Worm (Caenorhabditis elegans): Measurements from ENCODE around the gene C15C7.6.

The C15C7.6 gene

ce11 chrX:3165569-3165968 is 4.8 kb downstream of the C15C7.6 start, which contains the start of gene pfut-1 (continued):
- TF ChIP-seq R02D3.7 (tag; optimal IDR thresholded peaks at IDR 0.05) (no peak), snpc-1.2 (GFP tag; IDR thresholded peaks at IDR 0.05) (no peak), skn-1 (tag; optimal IDR thresholded peaks at IDR 0.05) (no peak), Y5F2A.4 (GFP tag; optimal IDR thresholded peaks at IDR 0.05) (no peak), zfp-3 (GFP tag; conservative IDR thresholded peaks at IDR 0.05) (no peak), spr-1 (tag; optimal IDR thresholded peaks at IDR 0.05) (no peak), dpl-1 (GFP tag; optimal IDR thresholded peaks at IDR 0.05) (no peak), ceh-20 (GFP tag; IDR thresholded peaks at IDR 0.05) (no peak), aha-1 (tag) (no peak), nhr-28 (tag; optimal IDR thresholded peaks at IDR 0.05) (peak; percentile 28), tra-1 (GFP tag; IDR thresholded peaks at IDR 0.05) (no peak), T20F7.1 (GFP tag; optimal IDR thresholded peaks at IDR 0.05) (peak; percentile 22)

DNA sequence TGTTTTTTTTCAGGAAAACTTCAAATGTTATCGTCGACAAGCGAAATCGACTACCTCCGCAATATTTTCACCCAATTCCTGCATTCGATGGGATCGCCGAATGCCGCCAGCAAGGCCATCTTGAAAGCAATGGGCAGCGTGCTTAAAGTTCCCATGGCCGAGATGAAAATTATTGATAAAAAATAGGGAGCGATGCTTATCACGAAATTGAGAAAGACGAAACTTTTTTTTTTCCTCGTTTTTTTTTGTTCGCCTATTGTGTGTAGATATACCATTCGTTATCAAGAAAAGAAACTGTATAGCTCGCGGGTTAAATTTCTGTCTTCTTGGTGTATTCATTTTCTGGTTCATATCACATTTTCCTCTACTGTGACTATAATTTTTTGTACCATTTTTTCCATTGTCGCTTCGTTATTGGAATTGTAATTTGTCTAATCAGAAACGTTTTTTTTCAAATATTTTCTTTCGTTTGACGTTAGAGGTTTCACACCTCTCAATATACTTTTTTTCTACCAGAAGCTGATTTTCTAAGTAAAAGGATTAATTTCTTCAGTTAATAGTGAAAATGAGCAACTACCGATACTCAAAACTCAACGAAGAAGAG is 6.3 kb downstream of the C15C7.6 start, which contains the start of gene syx-6:
Gene syx-6, plus strand, starts transcription at position 554 of the 604 bp plus-strand sequence.
- TF ChIP-seq lir-3 (tag; optimal IDR thresholded peaks at IDR 0.05): no peak
- TF ChIP-seq aha-1 (tag): peak; percentile 67

ce11 chrX:3159542-3159941 is 10.8 kb downstream of the C15C7.6 start, which contains the start of gene gcc-1:
TSS of gene gcc-1 (plus strand) at chrX:3159940.
- TF ChIP-seq mxl-3 (GFP tag; optimal IDR thresholded peaks at IDR 0.05) (peak; percentile 96), T20F7.1 (GFP tag; optimal IDR thresholded peaks at IDR 0.05) (peak; percentile 93), hmg-1.1 (GFP tag; IDR thresholded peaks at IDR 0.05) (peak; percentile 64; the same call in 1 of the 2 replicates), zip-2 (tag; optimal IDR thresholded peaks at IDR 0.05) (no peak), hlh-11 (tag; optimal IDR thresholded peaks at IDR 0.05) (peak; percentile 33), daf-16 (GFP tag; optimal IDR thresholded peaks at IDR 0.05) (no peak), daf-16 (tag; optimal IDR thresholded peaks at IDR 0.05) (peak; percentile 10), D1046.2 (GFP tag; IDR thresholded peaks at IDR 0.05) (no peak), dmd-6 (GFP tag; IDR thresholded peaks at IDR 0.05) (peak; percentile 23; the same call in 1 of the 2 replicates), R02D3.7 (tag; optimal IDR thresholded peaks at IDR 0.05) (peak; percentile 59), F37D6.2 (tag; optimal IDR thresholded peaks at IDR 0.05) (no peak), hlh-30 (tag; optimal IDR thresholded peaks at IDR 0.05; ENCODE audit: insufficient read depth) (peak; percentile 10), nhr-77 (tag; optimal IDR thresholded peaks at IDR 0.05) (no peak), lin-1 (GFP tag; IDR thresholded peaks at IDR 0.05) (no peak), aha-1 (tag) (peak; percentile 95), ama-1 (optimal IDR thresholded peaks at IDR 0.05) (no peak), nhr-102 (tag; optimal IDR thresholded peaks at IDR 0.05) (peak; percentile 13), nhr-11 (tag; optimal IDR thresholded peaks at IDR 0.05) (no peak), egl-27 (tag; optimal IDR thresholded peaks at IDR 0.05) (no peak), mes-2 (tag; optimal IDR thresholded peaks at IDR 0.05; ENCODE audit: poor library complexity, severe bottlenecking) (peak; percentile 69), dve-1 (tag; optimal IDR thresholded peaks at IDR 0.05; ENCODE audit: insufficient read depth) (peak; percentile 10), lsy-2 (tag; optimal IDR thresholded peaks at IDR 0.05) (peak in 1 of 2 experiments; percentile 47), hif-1 (tag; optimal IDR thresholded peaks at IDR 0.05) (peak in 1 of 2 experiments; percentile 17), sdz-12 (GFP tag; optimal IDR thresholded peaks at IDR 0.05) (no peak), rbr-2 (tag; optimal IDR thresholded peaks at IDR 0.05) (peak; percentile 35), spr-1 (tag; optimal IDR thresholded peaks at IDR 0.05) (peak; percentile 0), mdl-1 (tag; optimal IDR thresholded peaks at IDR 0.05) (peak in 1 of 2 experiments; percentile 45), ZK337.2 (GFP tag; IDR thresholded peaks at IDR 0.05) (no peak), mep-1 (tag; optimal IDR thresholded peaks at IDR 0.05) (peak; percentile 49), mdt-29 (GFP tag; IDR thresholded peaks at IDR 0.05) (no peak), egl-43 (GFP tag; IDR thresholded peaks at IDR 0.05) (no peak)

All from whole organism, L4 larva.